Fruit fly (Drosophila melanogaster) whole organism, wandering third instar larva: ENCODE results near the gene CG42233.

Experiments
- Abd-B ChIP-seq: fragments of >200 bp; optimal IDR thresholded peaks from 2 replicates; lab custom pipeline; 2017; ENCODE audit warnings: missing biosample characterization, missing genetic modification characterization
- CG9705 ChIP-seq: fragments of 200-800 bp; sonication (Bioruptor generic); optimal IDR thresholded peaks from 2 replicates; lab custom pipeline; 2018; ENCODE audit warnings: missing biosample characterization, mild to moderate bottlenecking, missing genetic modification characterization
- Dfd ChIP-seq: fragments of >200 bp; optimal IDR thresholded peaks from 2 replicates; lab custom pipeline; 2017; ENCODE audit warnings: missing biosample characterization, missing genetic modification characterization
- GATAd ChIP-seq: sonication (Bioruptor generic); optimal IDR thresholded peaks from 2 replicates; lab custom pipeline; 2016; ENCODE audit warnings: missing biosample characterization, missing genetic modification characterization
- HLH106 ChIP-seq: fragments of 200-800 bp; optimal IDR thresholded peaks from 3 replicates; lab custom pipeline; 2019; ENCODE audit warnings: missing biosample characterization, mild to moderate bottlenecking, missing genetic modification characterization, moderate library complexity
- Hnf4 ChIP-seq: fragments of 200-800 bp; sonication (Bioruptor generic); optimal IDR thresholded peaks from 2 replicates; lab custom pipeline; 2016; ENCODE audit warnings: missing biosample characterization, mild to moderate bottlenecking, missing genetic modification characterization
- Hr78 ChIP-seq: fragments of >200 bp; optimal IDR thresholded peaks from 2 replicates; lab custom pipeline; 2017; ENCODE audit warnings: missing biosample characterization, missing genetic modification characterization
- Hr83 ChIP-seq: fragments of 200-300 bp; sonication (Bioruptor generic); optimal IDR thresholded peaks from 2 replicates; lab custom pipeline; 2016; ENCODE audit warnings: missing biosample characterization, mild to moderate bottlenecking, missing genetic modification characterization, moderate library complexity; ENCODE audit not compliant: poor library complexity, severe bottlenecking
- Mio ChIP-seq: sonication (Bioruptor generic); optimal IDR thresholded peaks from 2 replicates; lab custom pipeline; 2016; ENCODE audit warnings: missing biosample characterization, missing genetic modification characterization
- Myc ChIP-seq: fragments of >200 bp; optimal IDR thresholded peaks from 2 replicates; lab custom pipeline; 2017
- OdsH ChIP-seq: fragments of 200-800 bp; sonication (Bioruptor generic); optimal IDR thresholded peaks from 2 replicates; lab custom pipeline; 2016; ENCODE audit warnings: missing biosample characterization, mild to moderate bottlenecking, missing genetic modification characterization
- Rel ChIP-seq, 2 experiments: fragments of 200-800 bp; sonication (Bioruptor generic) in 1 of 2; optimal IDR thresholded peaks; 2 replicates in 1 of 2; 3 replicates in 1 of 2; lab custom pipeline; 2016 to 2019; ENCODE audit warnings: mild to moderate bottlenecking in 2 of 2, missing biosample characterization in 2 of 2, missing genetic modification characterization in 2 of 2, moderate library complexity in 1 of 2
- Sp1 ChIP-seq: fragments of 200-800 bp; sonication (Bioruptor generic); optimal IDR thresholded peaks from 3 replicates; lab custom pipeline; 2019; ENCODE audit warnings: missing biosample characterization, mild to moderate bottlenecking, missing genetic modification characterization, moderate library complexity
- Vsx2 ChIP-seq: fragments of 200-300, 225-300 bp; sonication (Bioruptor generic); optimal IDR thresholded peaks from 2 replicates; lab custom pipeline; 2018; ENCODE audit warnings: missing biosample characterization, missing genetic modification characterization; ENCODE audit not compliant: partially characterized antibody
- br ChIP-seq: fragments of 200-800 bp; sonication (Bioruptor generic); optimal IDR thresholded peaks from 2 replicates; lab custom pipeline; 2016; ENCODE audit warnings: missing biosample characterization, missing genetic modification characterization
- dmrt93B ChIP-seq: fragments of 200-800 bp; sonication (Bioruptor generic); optimal IDR thresholded peaks from 2 replicates; lab custom pipeline; 2018; ENCODE audit warnings: missing biosample characterization, mild to moderate bottlenecking, missing genetic modification characterization
- dsf ChIP-seq: sonication (Bioruptor generic); optimal IDR thresholded peaks from 2 replicates; lab custom pipeline; 2016; ENCODE audit warnings: missing biosample characterization, missing genetic modification characterization, borderline replicate concordance
- foxo ChIP-seq, 2 experiments: fragments of 200-800 bp; sonication (Bioruptor generic); optimal IDR thresholded peaks; 2 replicates in 1 of 2; 3 replicates in 1 of 2; lab custom pipeline; 2016 to 2017; ENCODE audit warnings: missing biosample characterization in 2 of 2, missing genetic modification characterization in 2 of 2
- fru ChIP-seq: fragments of 200-800 bp; sonication (Bioruptor generic); optimal IDR thresholded peaks from 3 replicates; lab custom pipeline; 2016; ENCODE audit warnings: missing biosample characterization, mild to moderate bottlenecking, missing genetic modification characterization
- jim ChIP-seq: fragments of 175-275, 200-325 bp; sonication (Bioruptor generic); optimal IDR thresholded peaks from 2 replicates; lab custom pipeline; 2016; ENCODE audit warnings: missing biosample characterization, mild to moderate bottlenecking, missing genetic modification characterization
- lola ChIP-seq: fragments of >200 bp; optimal IDR thresholded peaks from 2 replicates; lab custom pipeline; 2017; ENCODE audit warnings: missing biosample characterization, missing genetic modification characterization
- psq ChIP-seq: fragments of 200-800 bp; sonication (Bioruptor generic); optimal IDR thresholded peaks from 3 replicates; lab custom pipeline; 2017; ENCODE audit warnings: missing biosample characterization, mild to moderate bottlenecking, missing genetic modification characterization, moderate library complexity
- rgr ChIP-seq: fragments of 200-800 bp; sonication (Bioruptor generic); optimal IDR thresholded peaks from 3 replicates; lab custom pipeline; 2016; ENCODE audit warnings: missing biosample characterization, mild to moderate bottlenecking, missing genetic modification characterization
- sage ChIP-seq: fragments of 200-800 bp; sonication (Bioruptor generic); optimal IDR thresholded peaks from 2 replicates; lab custom pipeline; 2016; ENCODE audit warnings: missing biosample characterization, mild to moderate bottlenecking, missing genetic modification characterization
- sv ChIP-seq: fragments of 200-800 bp; sonication (Bioruptor generic); optimal IDR thresholded peaks from 3 replicates; lab custom pipeline; 2016; ENCODE audit warnings: missing biosample characterization, missing genetic modification characterization
- tai ChIP-seq: sonication (Bioruptor generic); optimal IDR thresholded peaks from 2 replicates; lab custom pipeline; 2016; ENCODE audit warnings: missing biosample characterization, missing genetic modification characterization
- usp ChIP-seq: fragments of >200 bp; optimal IDR thresholded peaks from 2 replicates; lab custom pipeline; 2017; ENCODE audit warnings: missing biosample characterization, missing genetic modification characterization
- woc ChIP-seq: sonication (Bioruptor generic); optimal IDR thresholded peaks from 2 replicates; lab custom pipeline; 2016; ENCODE audit warnings: missing biosample characterization, mild to moderate bottlenecking, missing genetic modification characterization

CG42233 gene

dm6 chr3R:31768198-31768597 lies 36.9 kb downstream of the CG42233 start:
- TF ChIP-seq dsf (GFP tag; lab: Kevin White, UChicago): no peak

dm6 chr3R:31767528-31767927 lies 37.5 kb downstream of the CG42233 start:
- TF ChIP-seq GATAd (GFP tag; lab: Kevin White, UChicago) (no peak), Abd-B (GFP tag; lab: Kevin White, UChicago) (no peak), Dfd (GFP tag; lab: Kevin White, UChicago) (no peak), Rel (GFP tag; optimal IDR thresholded peaks at IDR 0.05; lab: Kevin White, UChicago) (no peak), Rel (tag; optimal IDR thresholded peaks at IDR 0.05; lab: Kevin White, UChicago) (no peak), sv (GFP tag; lab: Kevin White, UChicago) (no peak), Myc (lab: Kevin White, UChicago) (no peak), HLH106 (no peak), rgr (GFP tag; lab: Kevin White, UChicago) (no peak), jim (GFP tag; lab: Kevin White, UChicago) (no peak), fru (GFP tag; lab: Kevin White, UChicago) (no peak), woc (no peak), dsf (GFP tag; lab: Kevin White, UChicago) (no peak), CG9705 (GFP tag; lab: Kevin White, UChicago) (no peak), Hr83 (GFP tag; lab: Kevin White, UChicago) (no peak), Sp1 (no peak)

dm6 chr3R:31765145-31765544 lies 39.9 kb downstream of the CG42233 start:
- TF ChIP-seq Hnf4 (GFP tag; lab: Kevin White, UChicago) (no peak), foxo (GFP tag; optimal IDR thresholded peaks at IDR 0.05; lab: Kevin White, UChicago) (no peak), dsf (GFP tag; lab: Kevin White, UChicago) (no peak), woc (no peak), Dfd (GFP tag; lab: Kevin White, UChicago) (peak; percentile 99)

- TF ChIP-seq Hr78 (GFP tag; lab: Kevin White, UChicago) (no peak), Abd-B (GFP tag; lab: Kevin White, UChicago) (no peak), OdsH (GFP tag; lab: Kevin White, UChicago) (no peak), lola (GFP tag; lab: Kevin White, UChicago) (no peak), Vsx2 (GFP tag; lab: Kevin White, UChicago) (no peak)
- TF ChIP-seq, all 38 proteins: peak for 0
Measured at dm6 chr3R:31764672-31765071, 40.4 kb downstream of the CG42233 start, which contains the start of gene CG2150. Gene CG2150 (minus strand): TSS chr3R:31764772.

dm6 chr3R:31762672-31763071 lies 42.4 kb downstream of the CG42233 start:
- TF ChIP-seq fru (GFP tag; lab: Kevin White, UChicago) (peak; percentile 4), usp (GFP tag; lab: Kevin White, UChicago) (no peak)

- no peak for TF ChIP-seq Abd-B (GFP tag; lab: Kevin White, UChicago)
- TF ChIP-seq dmrt93B (GFP tag; lab: Kevin White, UChicago): no peak
- no peak for TF ChIP-seq usp (GFP tag; lab: Kevin White, UChicago)
- no peak for TF ChIP-seq tai (GFP tag; lab: Kevin White, UChicago)
- TF ChIP-seq OdsH (GFP tag; lab: Kevin White, UChicago): no peak
- no peak for TF ChIP-seq br (GFP tag; lab: Kevin White, UChicago)
- no peak for TF ChIP-seq Rel (GFP tag; optimal IDR thresholded peaks at IDR 0.05; lab: Kevin White, UChicago)
- TF ChIP-seq Rel (tag; optimal IDR thresholded peaks at IDR 0.05; lab: Kevin White, UChicago): no peak
- no peak for TF ChIP-seq jim (GFP tag; lab: Kevin White, UChicago)
- no peak for TF ChIP-seq Mio (GFP tag; lab: Kevin White, UChicago)
- TF ChIP-seq woc: no peak
- no peak for TF ChIP-seq Sp1
- no peak for TF ChIP-seq HLH106
- no peak for TF ChIP-seq sage (GFP tag; lab: Kevin White, UChicago)
- TF ChIP-seq CG9705 (GFP tag; lab: Kevin White, UChicago): no peak
- no peak for TF ChIP-seq Hr78 (GFP tag; lab: Kevin White, UChicago)
- no peak for TF ChIP-seq psq (GFP tag; lab: Kevin White, UChicago)
Measured at dm6 chr3R:31761529-31762009, 43.5 kb downstream of the CG42233 start, which contains the start of gene Smvt. Gene Smvt (minus strand): TSS chr3R:31761579.
